Fruit fly (Drosophila melanogaster) whole organism, embryonic: ENCODE results near the gene CG34138.

Experiments used
- BEAF-32 ChIP-seq: fragments of 200-800 bp; sonication (Bioruptor generic); optimal IDR thresholded peaks from 3 replicates; lab custom pipeline; 2017; ENCODE audit warnings: missing biosample characterization, missing genetic modification characterization, mild to moderate bottlenecking, moderate library complexity, missing genetic modification reagents
- CG10431 ChIP-seq: fragments of 200-800 bp; sonication (Bioruptor generic); optimal IDR thresholded peaks from 3 replicates; lab custom pipeline; 2018; ENCODE audit warnings: missing biosample characterization, mild to moderate bottlenecking, missing genetic modification characterization
- CG10462 ChIP-seq: fragments of 200-800 bp; sonication (Bioruptor generic); optimal IDR thresholded peaks from 2 replicates; lab custom pipeline; 2016; ENCODE audit warnings: missing biosample characterization, missing genetic modification characterization
- CG11696 ChIP-seq: fragments of 200-800 bp; sonication (Bioruptor generic); IDR thresholded peaks from 2 replicates; pipeline ENCODE4 v1.3.6; 2022; ENCODE audit warnings: missing biosample characterization, missing genetic modification characterization
- CG12659 ChIP-seq: fragments of 200-800 bp; sonication (Bioruptor generic); optimal IDR thresholded peaks from 3 replicates; lab custom pipeline; 2017; ENCODE audit warnings: mild to moderate bottlenecking, missing biosample characterization, missing genetic modification reagents, missing genetic modification characterization
- CG13624 ChIP-seq: fragments of 200-800 bp; sonication (Bioruptor generic); optimal IDR thresholded peaks from 2 replicates; lab custom pipeline; 2016; ENCODE audit warnings: missing biosample characterization, missing genetic modification characterization
- CG1529 ChIP-seq: fragments of 200-800 bp; sonication (Bioruptor generic); optimal IDR thresholded peaks from 3 replicates; lab custom pipeline; 2018; ENCODE audit warnings: missing biosample characterization, missing genetic modification characterization
- CG15514 ChIP-seq: fragments of 200-800 bp; sonication (Bioruptor generic); optimal IDR thresholded peaks from 3 replicates; lab custom pipeline; 2017; ENCODE audit warnings: missing biosample characterization, missing genetic modification characterization, mild to moderate bottlenecking, moderate library complexity, missing genetic modification reagents
- CG15601 ChIP-seq: fragments of 200-800 bp; sonication (Bioruptor generic); optimal IDR thresholded peaks from 3 replicates; lab custom pipeline; 2019; ENCODE audit warnings: missing biosample characterization, mild to moderate bottlenecking, missing genetic modification characterization, moderate library complexity
- CG15696 ChIP-seq: fragments of 200-800 bp; sonication (Bioruptor generic); optimal IDR thresholded peaks from 2 replicates; lab custom pipeline; 2019; ENCODE audit warnings: missing biosample characterization, mild to moderate bottlenecking, missing genetic modification characterization, moderate library complexity
- CG16779 ChIP-seq: fragments of 200-800 bp; sonication (Bioruptor generic); IDR thresholded peaks from 2 replicates; pipeline ENCODE4 v1.3.6; 2022; ENCODE audit warnings: missing biosample characterization, missing genetic modification characterization
- CG16863 ChIP-seq: fragments of 200-800 bp; sonication (Bioruptor generic); optimal IDR thresholded peaks from 3 replicates; lab custom pipeline; 2016; ENCODE audit warnings: missing biosample characterization, missing genetic modification characterization
- CG17568 ChIP-seq: fragments of 200-800 bp; sonication (Bioruptor generic); optimal IDR thresholded peaks from 2 replicates; lab custom pipeline; 2018; ENCODE audit warnings: missing biosample characterization, mild to moderate bottlenecking, missing genetic modification characterization, moderate library complexity
- CG18011 ChIP-seq: fragments of 200-800 bp; sonication (Bioruptor generic); optimal IDR thresholded peaks from 2 replicates; lab custom pipeline; 2017; ENCODE audit warnings: missing biosample characterization, missing genetic modification characterization, mild to moderate bottlenecking, moderate library complexity, missing genotype
- CG3065 ChIP-seq: fragments of 200-800 bp; sonication (Bioruptor generic); optimal IDR thresholded peaks from 2 replicates; lab custom pipeline; 2016; ENCODE audit warnings: missing biosample characterization, missing genetic modification characterization
- CG3407 ChIP-seq: fragments of 200-800 bp; sonication (Bioruptor generic); optimal IDR thresholded peaks from 2 replicates; lab custom pipeline; 2018; ENCODE audit warnings: missing biosample characterization, mild to moderate bottlenecking, missing genetic modification characterization
- CG34224 ChIP-seq: fragments of 200-800 bp; sonication (Bioruptor generic); IDR thresholded peaks from 3 replicates; pipeline ENCODE4 v1.3.6; 2022; ENCODE audit warnings: missing biosample characterization, missing genetic modification characterization; ENCODE audit not compliant: partially characterized antibody
- CG34376 ChIP-seq: fragments of 200-800 bp; sonication (Bioruptor generic); optimal IDR thresholded peaks from 2 replicates; lab custom pipeline; 2018; ENCODE audit warnings: missing biosample characterization, mild to moderate bottlenecking, missing genetic modification characterization
- CG6689 ChIP-seq: fragments of 200-800 bp; sonication (Bioruptor generic); IDR thresholded peaks from 2 replicates; pipeline ENCODE4 v1.3.6; 2022; ENCODE audit warnings: missing biosample characterization, missing genetic modification characterization
- CG6854 ChIP-seq: fragments of 200-800 bp; sonication (Bioruptor generic); optimal IDR thresholded peaks from 3 replicates; lab custom pipeline; 2017; ENCODE audit warnings: missing biosample characterization, mild to moderate bottlenecking, missing genetic modification characterization
- CG7271 ChIP-seq: fragments of 200-800 bp; sonication (Bioruptor generic); optimal IDR thresholded peaks from 2 replicates; lab custom pipeline; 2018; ENCODE audit warnings: missing biosample characterization, mild to moderate bottlenecking, missing genetic modification characterization, moderate library complexity
- CG7357 ChIP-seq: fragments of 200-800 bp; sonication (Bioruptor generic); IDR thresholded peaks from 3 replicates; pipeline ENCODE4 v1.3.6; 2022; ENCODE audit warnings: missing biosample characterization, missing genetic modification characterization
- CG7556 ChIP-seq: fragments of 200-800 bp; sonication (Bioruptor generic); optimal IDR thresholded peaks from 2 replicates; lab custom pipeline; 2017; ENCODE audit warnings: missing biosample characterization, mild to moderate bottlenecking, missing genetic modification characterization
- CHES-1-like ChIP-seq: fragments of 200-800 bp; sonication (Bioruptor generic); optimal IDR thresholded peaks from 2 replicates; lab custom pipeline; 2016; ENCODE audit warnings: missing biosample characterization, missing genetic modification characterization
- CTCF ChIP-seq: fragments of 200-800 bp; sonication (Bioruptor generic); optimal IDR thresholded peaks from 2 replicates; lab custom pipeline; 2017; ENCODE audit warnings: missing biosample characterization, mild to moderate bottlenecking, missing genetic modification characterization, moderate library complexity
- Dll ChIP-seq: fragments of 200-800 bp; sonication (Bioruptor generic); IDR thresholded peaks from 4 replicates; pipeline ENCODE4 v1.3.6; 2022; ENCODE audit warnings: missing biosample characterization, missing genetic modification characterization; ENCODE audit not compliant: partially characterized antibody
- E2f1 ChIP-seq: fragments of 200-800 bp; sonication (Bioruptor generic); IDR thresholded peaks from 2 replicates; pipeline ENCODE4 v1.3.6; 2022; ENCODE audit warnings: missing biosample characterization, missing genetic modification characterization
- Hsf ChIP-seq: fragments of 200-800 bp; sonication (Bioruptor generic); optimal IDR thresholded peaks from 3 replicates; lab custom pipeline; 2016; ENCODE audit warnings: missing biosample characterization, missing genetic modification characterization
- Med ChIP-seq: fragments of 200-800 bp; sonication (Bioruptor generic); peaks from one replicate; lab custom pipeline; 2016; ENCODE audit warnings: missing biosample characterization, missing genetic modification characterization, mild to moderate bottlenecking, inconsistent platforms, moderate library complexity
- Oli ChIP-seq: fragments of 200-800 bp; sonication (Bioruptor generic); optimal IDR thresholded peaks from 2 replicates; lab custom pipeline; 2018; ENCODE audit warnings: missing biosample characterization, mild to moderate bottlenecking, missing genetic modification characterization, moderate library complexity
- Rfx ChIP-seq: fragments of 200-800 bp; sonication (Bioruptor generic); IDR thresholded peaks from 2 replicates; pipeline ENCODE4 v1.3.6; 2022; ENCODE audit warnings: missing biosample characterization, missing genetic modification characterization
- Sin3A ChIP-seq: fragments of >200 bp; optimal IDR thresholded peaks from 2 replicates; lab custom pipeline; 2018
- Tbp ChIP-seq: fragments of >200 bp; optimal IDR thresholded peaks from 2 replicates; lab custom pipeline; 2018; ENCODE audit warnings: missing biosample characterization, missing genetic modification characterization
- Xbp1 ChIP-seq: fragments of 200-800 bp; sonication (Bioruptor generic); optimal IDR thresholded peaks from 3 replicates; lab custom pipeline; 2016; ENCODE audit warnings: missing biosample characterization, mild to moderate bottlenecking, missing genetic modification characterization
- ash1 ChIP-seq: fragments of 200-800 bp; sonication (Bioruptor generic); optimal IDR thresholded peaks from 2 replicates; lab custom pipeline; 2018; ENCODE audit warnings: missing biosample characterization, mild to moderate bottlenecking, missing genetic modification characterization
- caup ChIP-seq: fragments of 200-800 bp; sonication (Bioruptor generic); optimal IDR thresholded peaks from 3 replicates; lab custom pipeline; 2017; ENCODE audit warnings: missing biosample characterization, mild to moderate bottlenecking, missing genetic modification characterization, moderate library complexity; ENCODE audit not compliant: severe bottlenecking
- crol ChIP-seq: fragments of 200-800 bp; sonication (Bioruptor generic); IDR thresholded peaks from 2 replicates; pipeline ENCODE4 v1.3.6; 2022; ENCODE audit warnings: missing biosample characterization, missing genetic modification characterization
- fd3F ChIP-seq: fragments of 200-800 bp; sonication (Bioruptor generic); optimal IDR thresholded peaks from 2 replicates; lab custom pipeline; 2018; ENCODE audit warnings: missing biosample characterization, mild to moderate bottlenecking, missing genetic modification characterization, moderate library complexity
- gsb ChIP-seq: fragments of 200-800 bp; sonication (Bioruptor generic); IDR thresholded peaks from 2 replicates; pipeline ENCODE4 v1.3.6; 2022; ENCODE audit warnings: missing biosample characterization, missing genetic modification characterization
- hth ChIP-seq: fragments of >200 bp; optimal IDR thresholded peaks from 2 replicates; lab custom pipeline; 2017; ENCODE audit warnings: inconsistent platforms
- jumu ChIP-seq: fragments of 200-800 bp; sonication (Bioruptor generic); optimal IDR thresholded peaks from 3 replicates; lab custom pipeline; 2016; ENCODE audit warnings: missing biosample characterization, missing genetic modification characterization
- knrl ChIP-seq: fragments of 200-800 bp; sonication (Bioruptor generic); IDR thresholded peaks from 3 replicates; pipeline ENCODE4 v1.3.6; 2022; ENCODE audit warnings: missing biosample characterization, missing genetic modification characterization; ENCODE audit not compliant: partially characterized antibody
- onecut ChIP-seq: fragments of 200-800 bp; sonication (Bioruptor generic); IDR thresholded peaks from 2 replicates; pipeline ENCODE4 v1.3.6; 2022; ENCODE audit warnings: missing biosample characterization, missing genetic modification characterization
- p53 ChIP-seq: fragments of 200-800 bp; sonication (Bioruptor generic); optimal IDR thresholded peaks from 2 replicates; lab custom pipeline; 2016; ENCODE audit warnings: missing biosample characterization, missing genetic modification characterization
- pan ChIP-seq, 4 experiments: fragments of >200 bp in 3 of 4; fragments of 200-800 bp in 1 of 4; sonication (Bioruptor generic) in 1 of 4; optimal IDR thresholded peaks in 3 of 4; IDR thresholded peaks in 1 of 4; 2 replicates each; pipeline versions ENCODE4 v1.3.6 to Lab custom; 2017 to 2022; ENCODE audit warnings: missing biosample characterization in 2 of 4, missing genetic modification characterization in 2 of 4, mixed read lengths in 1 of 4
- pros ChIP-seq: fragments of 200-800 bp; sonication (Bioruptor generic); optimal IDR thresholded peaks from 3 replicates; lab custom pipeline; 2019; ENCODE audit warnings: missing biosample characterization, mild to moderate bottlenecking, missing genetic modification characterization, moderate library complexity
- ro ChIP-seq: fragments of 200-800 bp; sonication (Bioruptor generic); IDR thresholded peaks from 2 replicates; pipeline ENCODE4 v1.3.6; 2022; ENCODE audit warnings: missing biosample characterization, missing genetic modification characterization
- sens-2 ChIP-seq: fragments of 200-800 bp; sonication (Bioruptor generic); IDR thresholded peaks from 2 replicates; pipeline ENCODE4 v1.3.6; 2022; ENCODE audit warnings: missing biosample characterization, missing genetic modification characterization
- seq ChIP-seq: fragments of 200-800 bp; sonication (Bioruptor generic); IDR thresholded peaks from 2 replicates; pipeline ENCODE4 v1.3.6; 2022; ENCODE audit warnings: missing biosample characterization, missing genetic modification characterization
- tio ChIP-seq: fragments of 200-800 bp; sonication (Bioruptor generic); optimal IDR thresholded peaks from 2 replicates; lab custom pipeline; 2017; ENCODE audit warnings: missing biosample characterization, missing genetic modification characterization, inconsistent platforms
- unc-4 ChIP-seq: fragments of 200-800 bp; sonication (Bioruptor generic); IDR thresholded peaks from 2 replicates; pipeline ENCODE4 v1.3.6; 2022; ENCODE audit warnings: missing biosample characterization, missing genetic modification characterization; ENCODE audit not compliant: partially characterized antibody
- wdn ChIP-seq: fragments of 200-800 bp; sonication (Bioruptor generic); IDR thresholded peaks from 2 replicates; pipeline ENCODE4 v1.3.6; 2022; ENCODE audit warnings: missing biosample characterization, missing genetic modification characterization

The CG34138 gene

dm6 chr3R:19642893-19643270, 8.1 kb downstream of the CG34138 start (continued):
- TF ChIP-seq CG7556 (GFP tag; lab: Kevin White, UChicago) = no peak
- TF ChIP-seq CG15696 (tag; lab: Kevin White, UChicago) = no peak
- no peak for TF ChIP-seq jumu (GFP tag; lab: Kevin White, UChicago)
- TF ChIP-seq Oli (tag; lab: Kevin White, UChicago) = no peak
- TF ChIP-seq CG3065 (GFP tag; lab: Kevin White, UChicago) = no peak
- peak; percentile 23; the same call in 1 of the 2 replicates for TF ChIP-seq E2f1
- TF ChIP-seq CG10431 (GFP tag; lab: Kevin White, UChicago) = no peak
- TF ChIP-seq Rfx = peak; percentile 59; the same call in 1 of the 2 replicates
- TF ChIP-seq tio (GFP tag; lab: Kevin White, UChicago) = no peak
- no peak for TF ChIP-seq hth (lab: Kevin White, UChicago)
- TF ChIP-seq CG1529 (GFP tag; lab: Kevin White, UChicago) = no peak
- no peak for TF ChIP-seq pan (optimal IDR thresholded peaks at IDR 0.05; lab: Kevin White, UChicago)
- TF ChIP-seq pan (GFP tag; optimal IDR thresholded peaks at IDR 0.05 in 1 of 2, IDR thresholded peaks at IDR 0.05 in 1 of 2) = peak in 1 of 2 experiments; percentile 31
- TF ChIP-seq CG34376 (GFP tag; lab: Kevin White, UChicago) = no peak
- no peak for TF ChIP-seq ro (GFP tag; lab: Robert Waterston, UW)
- TF ChIP-seq CG12659 (GFP tag; lab: Kevin White, UChicago) = peak; percentile 12
- TF ChIP-seq unc-4 (GFP tag; lab: Robert Waterston, UW) = peak; percentile 64
- peak; percentile 75 for TF ChIP-seq BEAF-32 (GFP tag; lab: Kevin White, UChicago)
- no peak for TF ChIP-seq Med (GFP tag; lab: Kevin White, UChicago)
- TF ChIP-seq pros (GFP tag; lab: Kevin White, UChicago) = no peak
- TF ChIP-seq Sin3A (lab: Kevin White, UChicago) = peak; percentile 14
- no peak for TF ChIP-seq caup (GFP tag; lab: Kevin White, UChicago)
- no peak for TF ChIP-seq CHES-1-like (GFP tag; lab: Kevin White, UChicago)
- no peak for TF ChIP-seq CG6689
- no peak for TF ChIP-seq onecut (GFP tag; lab: Robert Waterston, UW)
- TF ChIP-seq CG7357 (GFP tag; lab: Robert Waterston, UW) = no peak
- TF ChIP-seq CG15514 (GFP tag; lab: Kevin White, UChicago) = no peak
- no peak for TF ChIP-seq wdn
- no peak for TF ChIP-seq CG16863 (GFP tag; lab: Kevin White, UChicago)
- TF ChIP-seq CG18011 (GFP tag; lab: Kevin White, UChicago) = peak; percentile 84
- TF ChIP-seq CG10462 (GFP tag; lab: Kevin White, UChicago) = no peak
- no peak for TF ChIP-seq fd3F (GFP tag; lab: Kevin White, UChicago)
- TF ChIP-seq crol = no peak
- no peak for TF ChIP-seq CG11696 (GFP tag; lab: Robert Waterston, UW)
- TF ChIP-seq CTCF (GFP tag; lab: Kevin White, UChicago) = no peak
- no peak for TF ChIP-seq CG3407 (GFP tag; lab: Kevin White, UChicago)
- TF ChIP-seq CG34224 (GFP tag; lab: Robert Waterston, UW) = peak; percentile 62
- TF ChIP-seq CG16779 (GFP tag; lab: Robert Waterston, UW) = no peak
- no peak for TF ChIP-seq Xbp1 (GFP tag; lab: Kevin White, UChicago)
- TF ChIP-seq sens-2 (GFP tag; lab: Robert Waterston, UW) = no peak
- no peak for TF ChIP-seq ash1 (GFP tag; lab: Kevin White, UChicago)
- TF ChIP-seq CG6854 (GFP tag; lab: Kevin White, UChicago) = no peak
- peak; percentile 81 for TF ChIP-seq Dll (GFP tag; lab: Robert Waterston, UW)
- TF ChIP-seq Tbp (GFP tag; lab: Kevin White, UChicago) = no peak
- TF ChIP-seq CG15601 (tag; lab: Kevin White, UChicago) = no peak
- TF ChIP-seq p53 (GFP tag; lab: Kevin White, UChicago) = no peak
- TF ChIP-seq CG17568 (GFP tag; lab: Kevin White, UChicago) = no peak
- peak; percentile 35 for TF ChIP-seq CG13624 (GFP tag; lab: Kevin White, UChicago)
- TF ChIP-seq seq (GFP tag; lab: Robert Waterston, UW) = no peak
- no peak for TF ChIP-seq gsb (GFP tag; lab: Robert Waterston, UW)
- TF ChIP-seq knrl (GFP tag; lab: Robert Waterston, UW) = peak; percentile 80; the same call in 2 of the 3 replicates
- TF ChIP-seq Hsf (GFP tag; lab: Kevin White, UChicago) = no peak
- no peak for TF ChIP-seq CG7271 (tag; lab: Kevin White, UChicago)
